Worm (Caenorhabditis elegans): ENCODE data around the gene F49E12.8.

DNA sequence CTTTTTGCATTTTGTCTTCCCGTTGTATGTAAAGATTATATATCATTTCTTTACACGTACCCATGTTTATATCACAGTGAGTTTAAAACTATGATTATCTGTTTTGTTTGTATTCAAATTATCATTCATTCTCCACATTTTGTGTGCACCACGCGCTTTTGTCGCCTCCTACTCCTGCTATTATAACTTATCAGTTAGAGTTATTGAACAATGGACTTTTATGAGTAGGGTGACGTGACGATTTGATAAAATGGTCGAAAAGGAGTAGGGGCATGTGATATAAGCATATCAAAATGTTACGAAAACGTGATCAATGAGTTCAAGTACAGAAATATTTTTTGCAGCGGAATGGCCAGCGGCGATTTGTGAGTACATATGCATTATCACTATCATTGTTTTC is 11.2 kb downstream of the F49E12.8 start:
- TF ChIP-seq ama-1 (optimal IDR thresholded peaks at IDR 0.05) (no peak), pha-4 (GFP tag; IDR thresholded peaks at IDR 0.05) (peak; percentile 41; the same call in 1 of the 2 replicates), pha-4 (tag; optimal IDR thresholded peaks at IDR 0.05) (no peak), jun-1 (tag; optimal IDR thresholded peaks at IDR 0.05) (no peak), dve-1 (tag; optimal IDR thresholded peaks at IDR 0.05; ENCODE audit: insufficient read depth) (peak; percentile 98), nhr-237 (tag; optimal IDR thresholded peaks at IDR 0.05) (no peak), madf-5 (GFP tag; IDR thresholded peaks at IDR 0.05) (no peak), egl-43 (GFP tag; IDR thresholded peaks at IDR 0.05) (no peak), F26F4.8 (GFP tag; conservative IDR thresholded peaks at IDR 0.05) (no peak), unc-62 (GFP tag; optimal IDR thresholded peaks at IDR 0.05 in 1 of 2) (peak in 1 of 2 experiments; percentile 45), unc-62 (tag; optimal IDR thresholded peaks at IDR 0.05) (no peak)
